Worm (Caenorhabditis elegans) whole organism, L1 larva: Measurements from ENCODE around the gene dhs-18.

Experiments
- ceh-82 ChIP-seq, 3 experiments: fragments of 150-350 bp in 1 of 3; sonication (generic microtip) in 2 of 3; optimal IDR thresholded peaks; 2 replicates each; lab custom pipeline; 2014 to 2017; ENCODE audit warnings: missing biosample characterization in 3 of 3, missing genetic modification characterization in 3 of 3
- dpl-1 ChIP-seq, 3 experiments: fragments of 150-350 bp in 2 of 3; sonication (generic microtip) in 1 of 3; optimal IDR thresholded peaks; 2 replicates each; lab custom pipeline; 2014 to 2017; ENCODE audit warnings: missing biosample characterization in 3 of 3, missing genetic modification characterization in 3 of 3, missing genetic modification reagents in 3 of 3
- hlh-4 ChIP-seq: sonication (generic microtip); optimal IDR thresholded peaks from 2 replicates; lab custom pipeline; 2016; ENCODE audit warnings: mild to moderate bottlenecking, missing genetic modification characterization, missing compliant biosample characterization
- lin-35 ChIP-seq, 2 experiments: fragments of 150-350 bp; optimal IDR thresholded peaks; 2 replicates each; lab custom pipeline; 2014; ENCODE audit warnings: missing biosample characterization in 2 of 2, missing genetic modification characterization in 2 of 2, missing genetic modification reagents in 2 of 2
- lin-39 ChIP-seq: fragments of 150-350 bp; optimal IDR thresholded peaks from 2 replicates; lab custom pipeline; 2014; ENCODE audit warnings: missing biosample characterization, missing genetic modification reagents, missing genetic modification characterization
- lsy-2 ChIP-seq, 2 experiments: fragments of 150-350 bp; optimal IDR thresholded peaks; 2 replicates each; lab custom pipeline; 2014; ENCODE audit warnings: missing biosample characterization in 2 of 2, missing genetic modification characterization in 2 of 2
- nhr-12 ChIP-seq: sonication (generic microtip); optimal IDR thresholded peaks from 2 replicates; lab custom pipeline; 2017; ENCODE audit warnings: missing biosample characterization, missing genetic modification characterization
- nhr-77 ChIP-seq: fragments of 150-350 bp; optimal IDR thresholded peaks from 2 replicates; lab custom pipeline; 2014; ENCODE audit warnings: missing biosample characterization, missing genetic modification characterization
- skn-1 ChIP-seq: fragments of 150-350 bp; optimal IDR thresholded peaks from 2 replicates; lab custom pipeline; 2014; ENCODE audit warnings: missing biosample characterization, missing genetic modification characterization
- snu-23 ChIP-seq: sonication (generic microtip); optimal IDR thresholded peaks from 2 replicates; lab custom pipeline; 2016; ENCODE audit warnings: missing genetic modification characterization, missing compliant biosample characterization
- tlp-1 ChIP-seq: fragments of 150-350 bp; optimal IDR thresholded peaks from 2 replicates; lab custom pipeline; 2014; ENCODE audit warnings: missing biosample characterization, missing genetic modification characterization
- unc-62 ChIP-seq: fragments of 150-350 bp; optimal IDR thresholded peaks from 2 replicates; lab custom pipeline; 2014; ENCODE audit warnings: missing biosample characterization, missing genetic modification reagents, missing genetic modification characterization
- xbp-1 ChIP-seq: sonication (generic microtip); optimal IDR thresholded peaks from 2 replicates; lab custom pipeline; 2016; ENCODE audit warnings: missing genetic modification characterization, missing compliant biosample characterization

- TF ChIP-seq unc-62 (GFP tag; lab: Kevin White, UChicago): no peak
- no peak for TF ChIP-seq dpl-1 (GFP tag; optimal IDR thresholded peaks at IDR 0.05; lab: Kevin White, UChicago)
- no peak for TF ChIP-seq lin-35 (GFP tag; optimal IDR thresholded peaks at IDR 0.05; lab: Kevin White, UChicago)
- TF ChIP-seq lin-39 (tag; lab: Kevin White, UChicago): no peak
- TF ChIP-seq ceh-82 (tag; optimal IDR thresholded peaks at IDR 0.05; lab: Kevin White, UChicago): no peak
- TF ChIP-seq lsy-2 (tag; optimal IDR thresholded peaks at IDR 0.05; lab: Kevin White, UChicago): no peak
- no peak for TF ChIP-seq nhr-12 (tag; lab: Kevin White, UChicago)
- TF ChIP-seq nhr-77 (tag; lab: Kevin White, UChicago): no peak
- TF ChIP-seq hlh-4 (tag; lab: Kevin White, UChicago): no peak
- TF ChIP-seq tlp-1: no peak
- TF ChIP-seq skn-1: no peak
- no peak for TF ChIP-seq xbp-1 (tag; lab: Kevin White, UChicago)
- no peak for TF ChIP-seq snu-23 (GFP tag; lab: Kevin White, UChicago)
These were observed 29.4 kb upstream of the dhs-18 start for ce11 chrV:11076028-11076402.
